Fruit fly (Drosophila melanogaster) whole organism, embryonic: ENCODE results near the gene Shaw.
A peak's percentile ranks its signal among the peaks of the same experiment; 100 is the strongest.

ENCODE experiments used
- Atf6 ChIP-seq: fragments of 200-800 bp; sonication (Bioruptor generic); IDR thresholded peaks from 2 replicates; pipeline ENCODE4 v1.3.6; 2022; ENCODE audit warnings: missing biosample characterization, missing genetic modification characterization
- CG12236 ChIP-seq: fragments of 200-800 bp; sonication (Bioruptor generic); optimal IDR thresholded peaks from 2 replicates; lab custom pipeline; 2016; ENCODE audit warnings: missing biosample characterization, missing genetic modification characterization
- CG15696 ChIP-seq: fragments of 200-800 bp; sonication (Bioruptor generic); optimal IDR thresholded peaks from 2 replicates; lab custom pipeline; 2019; ENCODE audit warnings: missing biosample characterization, mild to moderate bottlenecking, missing genetic modification characterization, moderate library complexity
- CG17186 ChIP-seq: fragments of 200-800 bp; sonication (Bioruptor generic); optimal IDR thresholded peaks from 3 replicates; lab custom pipeline; 2017; ENCODE audit warnings: missing biosample characterization, missing genetic modification reagents, missing genetic modification characterization
- CG17612 ChIP-seq: fragments of 200-800 bp; sonication (Bioruptor generic); IDR thresholded peaks from 2 replicates; pipeline ENCODE4 v1.3.6; 2022; ENCODE audit warnings: missing biosample characterization, missing genetic modification characterization
- CG18011 ChIP-seq: fragments of 200-800 bp; sonication (Bioruptor generic); optimal IDR thresholded peaks from 2 replicates; lab custom pipeline; 2017; ENCODE audit warnings: missing biosample characterization, missing genetic modification characterization, mild to moderate bottlenecking, moderate library complexity, missing genotype
- CG18476 ChIP-seq: fragments of 200-800 bp; sonication (Bioruptor generic); optimal IDR thresholded peaks from 2 replicates; lab custom pipeline; 2016; ENCODE audit warnings: missing biosample characterization, mild to moderate bottlenecking, missing genetic modification characterization
- CG2202 ChIP-seq: fragments of 200-800 bp; sonication (Bioruptor generic); optimal IDR thresholded peaks from 2 replicates; lab custom pipeline; 2018; ENCODE audit warnings: missing biosample characterization, mild to moderate bottlenecking, missing genetic modification characterization
- CG3065 ChIP-seq: fragments of 200-800 bp; sonication (Bioruptor generic); optimal IDR thresholded peaks from 2 replicates; lab custom pipeline; 2016; ENCODE audit warnings: missing biosample characterization, missing genetic modification characterization
- CG32772 ChIP-seq: fragments of 200-800 bp; sonication (Bioruptor generic); IDR thresholded peaks from 2 replicates; pipeline ENCODE4 v1.3.6; 2022; ENCODE audit warnings: missing biosample characterization, missing genetic modification characterization
- CG43689 ChIP-seq: fragments of 200-800 bp; sonication (Bioruptor generic); IDR thresholded peaks from 2 replicates; pipeline ENCODE4 v1.3.6; 2022; ENCODE audit warnings: missing biosample characterization, missing genetic modification characterization
- CG5245 ChIP-seq: fragments of 200-800 bp; sonication (Bioruptor generic); optimal IDR thresholded peaks from 3 replicates; lab custom pipeline; 2016; ENCODE audit warnings: missing biosample characterization, missing genetic modification characterization
- CG6813 ChIP-seq: fragments of 200-800 bp; sonication (Bioruptor generic); optimal IDR thresholded peaks from 2 replicates; lab custom pipeline; 2017; ENCODE audit warnings: missing biosample characterization, missing genetic modification characterization, mild to moderate bottlenecking, moderate library complexity, missing genetic modification reagents
- CG7987 ChIP-seq: fragments of 200-800 bp; sonication (Bioruptor generic); optimal IDR thresholded peaks from 2 replicates; lab custom pipeline; 2018; ENCODE audit warnings: missing biosample characterization, mild to moderate bottlenecking, missing genetic modification characterization, moderate library complexity
- CG9215 ChIP-seq: fragments of 200-800 bp; sonication (Bioruptor generic); IDR thresholded peaks from 2 replicates; pipeline ENCODE4 v1.3.6; 2022; ENCODE audit warnings: missing biosample characterization, missing genetic modification characterization
- CkIIα-i1 ChIP-seq: fragments of 200-800 bp; sonication (Bioruptor generic); IDR thresholded peaks from 2 replicates; pipeline ENCODE4 v1.3.6; 2022; ENCODE audit warnings: missing biosample characterization, missing genetic modification characterization
- D ChIP-seq, 2 experiments: fragments of 200-800 bp in 1 of 2; fragments of >200 bp in 1 of 2; sonication (Bioruptor generic) in 1 of 2; optimal IDR thresholded peaks; 2 replicates in 1 of 2; 3 replicates in 1 of 2; lab custom pipeline; 2017; ENCODE audit warnings: mild to moderate bottlenecking in 1 of 2, missing biosample characterization in 1 of 2, missing genetic modification characterization in 1 of 2, missing genetic modification reagents in 1 of 2
- D19B ChIP-seq: fragments of 200-800 bp; sonication (Bioruptor generic); optimal IDR thresholded peaks from 2 replicates; lab custom pipeline; 2017; ENCODE audit warnings: missing biosample characterization, mild to moderate bottlenecking, missing genetic modification characterization
- Deaf1 ChIP-seq: fragments of 200-800 bp; optimal IDR thresholded peaks from 3 replicates; lab custom pipeline; 2019; ENCODE audit warnings: missing biosample characterization, mild to moderate bottlenecking, missing genetic modification characterization, moderate library complexity
- Ets65A ChIP-seq: fragments of 200-800 bp; sonication (Bioruptor generic); peaks from one replicate; lab custom pipeline; 2016; ENCODE audit warnings: missing biosample characterization, missing genetic modification characterization
- Ets97D ChIP-seq: fragments of 200-800 bp; sonication (Bioruptor generic); optimal IDR thresholded peaks from 3 replicates; lab custom pipeline; 2016; ENCODE audit warnings: missing biosample characterization, missing genetic modification characterization
- H15 ChIP-seq: fragments of 200-800 bp; sonication (Bioruptor generic); IDR thresholded peaks from 3 replicates; pipeline ENCODE4 v1.3.6; 2022; ENCODE audit warnings: missing biosample characterization, missing genetic modification characterization
- Mad ChIP-seq: fragments of 200-800 bp; sonication (Bioruptor generic); optimal IDR thresholded peaks from 2 replicates; lab custom pipeline; 2016; ENCODE audit warnings: missing biosample characterization, missing genetic modification characterization
- Med ChIP-seq: fragments of 200-800 bp; sonication (Bioruptor generic); peaks from one replicate; lab custom pipeline; 2016; ENCODE audit warnings: missing biosample characterization, missing genetic modification characterization, mild to moderate bottlenecking, inconsistent platforms, moderate library complexity
- Neu2 ChIP-seq: fragments of 200-800 bp; sonication (Bioruptor generic); optimal IDR thresholded peaks from 3 replicates; lab custom pipeline; 2016; ENCODE audit warnings: missing biosample characterization, missing genetic modification characterization, borderline replicate concordance
- Poxn ChIP-seq: fragments of 200-800 bp; sonication (Bioruptor generic); IDR thresholded peaks from 2 replicates; pipeline ENCODE4 v1.3.6; 2022; ENCODE audit warnings: missing biosample characterization, missing genetic modification characterization
- Sox100B ChIP-seq: fragments of 200-800 bp; sonication (Bioruptor generic); optimal IDR thresholded peaks from 3 replicates; lab custom pipeline; 2018; ENCODE audit warnings: missing biosample characterization, mild to moderate bottlenecking, missing genetic modification characterization
- Sry-β ChIP-seq: fragments of 200-800 bp; sonication (Bioruptor generic); optimal IDR thresholded peaks from 2 replicates; lab custom pipeline; 2018; ENCODE audit warnings: missing biosample characterization, mild to moderate bottlenecking, missing genetic modification characterization, moderate library complexity
- bcd ChIP-seq: fragments of 200-800 bp; sonication (Bioruptor generic); optimal IDR thresholded peaks from 2 replicates; lab custom pipeline; 2017; ENCODE audit warnings: missing biosample characterization, mild to moderate bottlenecking, missing genetic modification characterization
- bowl ChIP-seq: fragments of 200-800 bp; sonication (Bioruptor generic); IDR thresholded peaks from 2 replicates; pipeline ENCODE4 v1.3.6; 2022; ENCODE audit warnings: missing biosample characterization, missing genetic modification characterization
- cas ChIP-seq: fragments of 200-800 bp; sonication (Bioruptor generic); IDR thresholded peaks from 2 replicates; pipeline ENCODE4 v1.3.6; 2022; ENCODE audit warnings: missing biosample characterization, missing genetic modification characterization
- cg ChIP-seq: fragments of 200-800 bp; sonication (Bioruptor generic); optimal IDR thresholded peaks from 3 replicates; lab custom pipeline; 2019; ENCODE audit warnings: missing biosample characterization, mild to moderate bottlenecking, missing genetic modification characterization, moderate library complexity
- disco-r ChIP-seq: fragments of 200-800 bp; sonication (Bioruptor generic); optimal IDR thresholded peaks from 2 replicates; lab custom pipeline; 2016; ENCODE audit warnings: missing biosample characterization, missing genetic modification characterization
- dmrt11E ChIP-seq: fragments of 200-800 bp; sonication (Bioruptor generic); optimal IDR thresholded peaks from 3 replicates; lab custom pipeline; 2018; ENCODE audit warnings: missing biosample characterization, mild to moderate bottlenecking, missing genetic modification characterization, moderate library complexity
- dpn ChIP-seq, 2 experiments: fragments of 200-800 bp; sonication (Bioruptor generic); optimal IDR thresholded peaks; 3 replicates each; lab custom pipeline; 2016; ENCODE audit warnings: missing biosample characterization in 2 of 2, missing genetic modification characterization in 2 of 2
- fu2 ChIP-seq: fragments of 200-800 bp; sonication (Bioruptor generic); optimal IDR thresholded peaks from 2 replicates; lab custom pipeline; 2016; ENCODE audit warnings: missing biosample characterization, missing genetic modification characterization
- gt ChIP-seq: fragments of 200-800 bp; sonication (Bioruptor generic); IDR thresholded peaks from 2 replicates; pipeline ENCODE4 v1.3.6; 2022; ENCODE audit warnings: missing biosample characterization, missing genetic modification characterization
- ind ChIP-seq: fragments of 200-800 bp; sonication (Bioruptor generic); optimal IDR thresholded peaks from 3 replicates; lab custom pipeline; 2016; ENCODE audit warnings: missing biosample characterization, missing genetic modification characterization
- inv ChIP-seq: fragments of 200-800 bp; sonication (Bioruptor generic); IDR thresholded peaks from 2 replicates; pipeline ENCODE4 v1.3.6; 2022; ENCODE audit warnings: missing biosample characterization, missing genetic modification characterization; ENCODE audit not compliant: partially characterized antibody
- pan ChIP-seq, 4 experiments: fragments of >200 bp in 3 of 4; fragments of 200-800 bp in 1 of 4; sonication (Bioruptor generic) in 1 of 4; optimal IDR thresholded peaks in 3 of 4; IDR thresholded peaks in 1 of 4; 2 replicates each; pipeline versions ENCODE4 v1.3.6 to Lab custom; 2017 to 2022; ENCODE audit warnings: missing biosample characterization in 2 of 4, missing genetic modification characterization in 2 of 4, mixed read lengths in 1 of 4
- pb ChIP-seq: fragments of 200-800 bp; sonication (Bioruptor generic); optimal IDR thresholded peaks from 3 replicates; lab custom pipeline; 2016; ENCODE audit warnings: missing biosample characterization, missing genetic modification characterization
- rib ChIP-seq: fragments of 200-800 bp; sonication (Bioruptor generic); IDR thresholded peaks from 2 replicates; pipeline ENCODE4 v1.3.6; 2022; ENCODE audit warnings: missing biosample characterization, missing genetic modification characterization
- scrt ChIP-seq: fragments of 200-800 bp; sonication (Bioruptor generic); optimal IDR thresholded peaks from 2 replicates; lab custom pipeline; 2018; ENCODE audit warnings: missing biosample characterization, mild to moderate bottlenecking, missing genetic modification characterization, moderate library complexity
- ttk ChIP-seq: fragments of 200-800 bp; sonication (Bioruptor generic); IDR thresholded peaks from 2 replicates; pipeline ENCODE4 v2.1.2; 2022; ENCODE audit warnings: missing biosample characterization, missing genetic modification characterization
- vnd ChIP-seq: fragments of 200-800 bp; sonication (Bioruptor generic); IDR thresholded peaks from 3 replicates; pipeline ENCODE4 v1.3.6; 2022; ENCODE audit warnings: missing biosample characterization, missing genetic modification characterization; ENCODE audit not compliant: partially characterized antibody
- zen ChIP-seq: fragments of 200-800 bp; sonication (Bioruptor generic); optimal IDR thresholded peaks from 3 replicates; lab custom pipeline; 2018; ENCODE audit warnings: missing biosample characterization, mild to moderate bottlenecking, missing genetic modification characterization, moderate library complexity
- zfh2 ChIP-seq: fragments of 200-800 bp; sonication (Bioruptor generic); optimal IDR thresholded peaks from 2 replicates; lab custom pipeline; 2016; ENCODE audit warnings: missing biosample characterization, missing genetic modification characterization

Gene Shaw

dm6 chr2L:3771109-3772067 lies 53.4 kb downstream of the Shaw start, which contains the start of gene bowl (continued):
- peak; percentile 91 for TF ChIP-seq CG18476 (GFP tag; lab: Kevin White, UChicago)
- no peak for TF ChIP-seq inv (GFP tag; lab: Robert Waterston, UW)
- peak; percentile 96 for TF ChIP-seq Atf6 (GFP tag; lab: Robert Waterston, UW)
- peak; percentile 95 for TF ChIP-seq zen
- TF ChIP-seq D19B (GFP tag; lab: Kevin White, UChicago): peak; percentile 70
- TF ChIP-seq CG15696 (tag; lab: Kevin White, UChicago): peak; percentile 93
- peak; percentile 90 for TF ChIP-seq CG17612 (GFP tag; lab: Robert Waterston, UW)
- peak; percentile 88 for TF ChIP-seq disco-r (GFP tag; lab: Kevin White, UChicago)
- peak; percentile 46 for TF ChIP-seq CG17186 (GFP tag; lab: Kevin White, UChicago)
- peak; percentile 83 for TF ChIP-seq pb (GFP tag; lab: Kevin White, UChicago)
- peak; percentile 91 for TF ChIP-seq Poxn
- peak; percentile 87 for TF ChIP-seq Sox100B
- peak; percentile 94 to 96 for TF ChIP-seq dpn (GFP tag; optimal IDR thresholded peaks at IDR 0.05; lab: Kevin White, UChicago)
- TF ChIP-seq pan (optimal IDR thresholded peaks at IDR 0.05; lab: Kevin White, UChicago): no peak
- peak in 1 of 2 experiments; percentile 97 for TF ChIP-seq pan (GFP tag; optimal IDR thresholded peaks at IDR 0.05 in 1 of 2, IDR thresholded peaks at IDR 0.05 in 1 of 2)
- peak; percentile 94 for TF ChIP-seq Med
- peak; percentile 86 for TF ChIP-seq scrt (GFP tag; lab: Kevin White, UChicago)
- peak; percentile 97 for TF ChIP-seq dmrt11E (tag; lab: Kevin White, UChicago)
- TF ChIP-seq bowl (GFP tag; lab: Robert Waterston, UW): peak; percentile 99
- peak; percentile 90 for TF ChIP-seq Ets65A (GFP tag; lab: Kevin White, UChicago)
- peak; percentile 45 for TF ChIP-seq CG7987 (GFP tag; lab: Kevin White, UChicago)
- peak; percentile 87 for TF ChIP-seq fu2 (GFP tag; lab: Kevin White, UChicago)
- peak; percentile 84 for TF ChIP-seq zfh2 (GFP tag; lab: Kevin White, UChicago)
- peak; percentile 77 for TF ChIP-seq cg (GFP tag; lab: Kevin White, UChicago)
- TF ChIP-seq rib (GFP tag; lab: Robert Waterston, UW): peak; percentile 94
- TF ChIP-seq H15 (GFP tag; lab: Robert Waterston, UW): peak; percentile 95
- peak; percentile 97 for TF ChIP-seq ttk (GFP tag; lab: Robert Waterston, UW)
- peak; percentile 96 for TF ChIP-seq Deaf1 (tag; lab: Kevin White, UChicago)
- peak; percentile 91 for TF ChIP-seq CG9215 (GFP tag; lab: Robert Waterston, UW)
- peak; percentile 63 for TF ChIP-seq Ets97D (GFP tag; lab: Kevin White, UChicago)
- TF ChIP-seq CG2202 (tag; lab: Kevin White, UChicago): peak; percentile 95
- TF ChIP-seq CkIIα-i1 (GFP tag; lab: Robert Waterston, UW): peak; percentile 63; the same call in 1 of the 2 replicates
- TF ChIP-seq bcd (GFP tag; lab: Kevin White, UChicago): peak; percentile 91
- peak; percentile 90 for TF ChIP-seq cas (GFP tag; lab: Robert Waterston, UW)
- TF ChIP-seq gt: peak; percentile 83
- peak; percentile 95 for TF ChIP-seq CG32772 (GFP tag; lab: Robert Waterston, UW)
- TF ChIP-seq CG12236 (GFP tag; lab: Kevin White, UChicago): peak; percentile 90
- TF ChIP-seq Sry-β (GFP tag; lab: Kevin White, UChicago): peak; percentile 25
- peak; percentile 71 for TF ChIP-seq D (optimal IDR thresholded peaks at IDR 0.05; lab: Kevin White, UChicago)
- peak; percentile 92 for TF ChIP-seq D (GFP tag; optimal IDR thresholded peaks at IDR 0.05; lab: Kevin White, UChicago)
- peak; percentile 89 for TF ChIP-seq ind
- peak; percentile 72 for TF ChIP-seq CG18011 (GFP tag; lab: Kevin White, UChicago)
- TF ChIP-seq Mad (GFP tag; lab: Kevin White, UChicago): peak; percentile 92
- TF ChIP-seq CG3065: peak; percentile 90
- peak; percentile 90 for TF ChIP-seq CG43689 (GFP tag; lab: Robert Waterston, UW)
- peak; percentile 75 for TF ChIP-seq Neu2 (GFP tag; lab: Kevin White, UChicago)
- TF ChIP-seq CG6813: peak; percentile 91
- peak; percentile 85 for TF ChIP-seq CG5245
- TF ChIP-seq vnd (GFP tag; lab: Robert Waterston, UW): no peak
